Fruit fly (Drosophila melanogaster): ENCODE measurements around the gene CG10853.

DNA sequence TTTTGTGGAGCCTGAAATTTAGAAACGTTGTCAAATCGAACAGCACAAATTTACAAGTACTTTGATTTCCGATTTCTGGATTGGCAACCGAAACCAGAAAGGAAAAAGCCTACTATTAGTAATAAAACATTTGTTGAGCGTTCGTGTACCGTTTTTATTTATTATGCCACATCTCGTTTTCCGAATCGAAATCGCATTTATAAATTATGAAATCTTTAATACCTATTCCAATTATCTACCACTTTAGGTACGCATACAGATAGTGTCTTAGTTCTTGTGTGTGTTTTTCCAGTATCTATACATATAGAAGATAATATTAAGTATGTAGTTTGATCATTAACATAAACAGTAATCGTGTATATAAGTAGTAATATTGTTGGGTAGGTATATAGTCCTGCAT is 37.9 kb upstream of the CG10853 start, which contains the start of gene mge:
- TF ChIP-seq CG8281 (tag; optimal IDR thresholded peaks at IDR 0.05): no peak
- no peak for TF ChIP-seq CG5180 (GFP tag; optimal IDR thresholded peaks at IDR 0.05)
- no peak for TF ChIP-seq CG12769 (tag; optimal IDR thresholded peaks at IDR 0.05)
- no peak for TF ChIP-seq CG16863 (GFP tag; optimal IDR thresholded peaks at IDR 0.05)
- no peak for TF ChIP-seq Sry-δ (GFP tag; optimal IDR thresholded peaks at IDR 0.05)
- TF ChIP-seq CG8388 (GFP tag; optimal IDR thresholded peaks at IDR 0.05): no peak
- TF ChIP-seq br (optimal IDR thresholded peaks at IDR 0.05): no peak
- no peak for TF ChIP-seq CG10147 (GFP tag; optimal IDR thresholded peaks at IDR 0.05)
- TF ChIP-seq bab2 (GFP tag; optimal IDR thresholded peaks at IDR 0.05): no peak
